Worm (Caenorhabditis elegans) whole organism, L1 larva: Measurements from ENCODE around the gene sek-6.

Source experiments
- aly-2 ChIP-seq: fragments of 150-350 bp; optimal IDR thresholded peaks from 2 replicates; lab custom pipeline; 2014; ENCODE audit warnings: missing biosample characterization, missing genetic modification characterization
- ama-1 ChIP-seq: fragments of 150-350 bp; optimal IDR thresholded peaks from 2 replicates; lab custom pipeline; 2014
- hlh-4 ChIP-seq: sonication (generic microtip); optimal IDR thresholded peaks from 2 replicates; lab custom pipeline; 2016; ENCODE audit warnings: mild to moderate bottlenecking, missing genetic modification characterization, missing compliant biosample characterization
- jun-1 ChIP-seq: fragments of 150-350 bp; optimal IDR thresholded peaks from 2 replicates; lab custom pipeline; 2014; ENCODE audit warnings: missing biosample characterization, missing genetic modification reagents, missing genetic modification characterization
- lin-14 ChIP-seq: fragments of 200-800 bp; sonication (Bioruptor generic); optimal IDR thresholded peaks from 2 replicates; lab custom pipeline; 2018; ENCODE audit warnings: mild to moderate bottlenecking, missing genetic modification characterization, moderate library complexity, missing compliant biosample characterization
- lin-39 ChIP-seq: fragments of 150-350 bp; optimal IDR thresholded peaks from 2 replicates; lab custom pipeline; 2014; ENCODE audit warnings: missing biosample characterization, missing genetic modification reagents, missing genetic modification characterization
- nhr-76 ChIP-seq: sonication (generic microtip); optimal IDR thresholded peaks from 2 replicates; lab custom pipeline; 2017; ENCODE audit warnings: missing biosample characterization, missing genetic modification characterization
- nhr-77 ChIP-seq: fragments of 150-350 bp; optimal IDR thresholded peaks from 2 replicates; lab custom pipeline; 2014; ENCODE audit warnings: missing biosample characterization, missing genetic modification characterization
- snu-23 ChIP-seq: sonication (generic microtip); optimal IDR thresholded peaks from 2 replicates; lab custom pipeline; 2016; ENCODE audit warnings: missing genetic modification characterization, missing compliant biosample characterization
- sox-4 ChIP-seq: sonication (generic microtip); optimal IDR thresholded peaks from 2 replicates; lab custom pipeline; 2016; ENCODE audit warnings: missing genetic modification characterization, missing compliant biosample characterization
- tbx-2 ChIP-seq: sonication (generic microtip); optimal IDR thresholded peaks from 2 replicates; lab custom pipeline; 2016; ENCODE audit warnings: missing genetic modification characterization, missing compliant biosample characterization
- ztf-4 ChIP-seq: fragments of 150-350 bp; optimal IDR thresholded peaks from 2 replicates; lab custom pipeline; 2014; ENCODE audit warnings: missing biosample characterization, missing genetic modification characterization

ce11 chrX:10069692-10070091, 38.7 kb downstream of the sek-6 start, which contains the start of gene mlck-1:
- TF ChIP-seq snu-23 (GFP tag; lab: Kevin White, UChicago) = no peak
- no peak for TF ChIP-seq aly-2 (tag; lab: Kevin White, UChicago)
- no peak for TF ChIP-seq lin-14
- no peak for TF ChIP-seq ztf-4 (tag; lab: Kevin White, UChicago)
- no peak for TF ChIP-seq ama-1
- no peak for TF ChIP-seq tbx-2 (tag; lab: Kevin White, UChicago)
- no peak for TF ChIP-seq lin-39 (tag; lab: Kevin White, UChicago)
- TF ChIP-seq nhr-76 (tag; lab: Kevin White, UChicago) = no peak
- TF ChIP-seq nhr-77 (tag; lab: Kevin White, UChicago) = no peak
- no peak for TF ChIP-seq hlh-4
- TF ChIP-seq sox-4 (tag; lab: Kevin White, UChicago) = no peak
- no peak for TF ChIP-seq jun-1 (tag; lab: Kevin White, UChicago)
